Worm (Caenorhabditis elegans) whole organism, L3 larva: Measurements from ENCODE around the gene srh-25.

Experiments used
- aly-2 ChIP-seq: fragments of 150-350 bp; optimal IDR thresholded peaks from 2 replicates; lab custom pipeline; 2014; ENCODE audit warnings: missing biosample characterization, missing genetic modification characterization
- daf-12 ChIP-seq: fragments of 150-350 bp; optimal IDR thresholded peaks from 2 replicates; lab custom pipeline; 2014; ENCODE audit warnings: missing biosample characterization, missing genetic modification reagents, missing genetic modification characterization
- egl-27 ChIP-seq: sonication (generic microtip); optimal IDR thresholded peaks from 4 replicates; lab custom pipeline; 2017; ENCODE audit warnings: missing biosample characterization, missing genetic modification reagents, missing genetic modification characterization
- elt-1 ChIP-seq: fragments of 150-350 bp; optimal IDR thresholded peaks from 2 replicates; lab custom pipeline; 2014; ENCODE audit warnings: missing biosample characterization, missing genetic modification characterization
- jun-1 ChIP-seq: fragments of 150-350 bp; optimal IDR thresholded peaks from 2 replicates; lab custom pipeline; 2014; ENCODE audit warnings: missing biosample characterization, missing genetic modification reagents, missing genetic modification characterization
- nhr-11 ChIP-seq: fragments of 150-350 bp; optimal IDR thresholded peaks from 2 replicates; lab custom pipeline; 2014; ENCODE audit warnings: missing biosample characterization, missing genetic modification characterization
- snpc-4 ChIP-seq: fragments of 150-350 bp; optimal IDR thresholded peaks from 2 replicates; lab custom pipeline; 2014; ENCODE audit warnings: missing biosample characterization, missing genetic modification characterization
- unc-39 ChIP-seq: sonication (generic microtip); optimal IDR thresholded peaks from 4 replicates; lab custom pipeline; 2017; ENCODE audit warnings: missing biosample characterization, missing genetic modification characterization
- ztf-11 ChIP-seq: fragments of 150-350 bp; optimal IDR thresholded peaks from 2 replicates; lab custom pipeline; 2014; ENCODE audit warnings: missing biosample characterization, missing genetic modification characterization
- ztf-4 ChIP-seq: fragments of 150-350 bp; optimal IDR thresholded peaks from 2 replicates; lab custom pipeline; 2014; ENCODE audit warnings: missing biosample characterization, missing genetic modification characterization

DNA sequence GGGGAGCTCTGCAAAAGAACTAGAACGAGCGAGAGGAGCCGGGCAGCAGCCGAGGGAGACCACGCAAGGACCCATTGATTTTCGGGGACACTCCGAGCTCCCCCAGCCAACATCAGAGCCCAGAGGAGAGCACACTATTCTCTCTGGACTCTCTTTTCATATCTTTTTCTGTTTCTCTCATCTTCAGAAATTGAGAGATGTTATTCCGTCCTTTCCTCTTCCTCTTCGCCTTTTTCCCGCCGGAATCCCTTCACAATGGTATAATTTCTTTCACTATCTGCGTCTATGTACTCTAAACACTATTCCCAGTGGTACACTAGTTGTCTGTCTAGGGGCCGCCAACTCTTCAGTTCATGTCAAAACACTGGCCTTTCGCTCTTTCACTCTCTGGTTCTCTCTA lies 31.8 kb upstream of the srh-25 start:
- TF ChIP-seq egl-27 (tag; lab: Kevin White, UChicago) (no peak), daf-12 (tag; lab: Kevin White, UChicago) (no peak), unc-39 (tag; lab: Kevin White, UChicago) (no peak), aly-2 (no peak), ztf-4 (tag; lab: Kevin White, UChicago) (no peak), jun-1 (tag; lab: Kevin White, UChicago) (peak; percentile 48), ztf-11 (tag; lab: Kevin White, UChicago) (no peak), nhr-11 (peak; percentile 26), snpc-4 (tag; lab: Kevin White, UChicago) (peak; percentile 75), elt-1 (tag; lab: Kevin White, UChicago) (peak; percentile 34)
